Worm (Caenorhabditis elegans): ENCODE data around the gene scl-13.

- TF ChIP-seq hlh-8 (tag; optimal IDR thresholded peaks at IDR 0.05) (no peak), pat-9 (tag; optimal IDR thresholded peaks at IDR 0.05) (no peak), elt-4 (tag; optimal IDR thresholded peaks at IDR 0.05) (no peak), unc-86 (tag; optimal IDR thresholded peaks at IDR 0.05) (no peak), lin-11 (tag; optimal IDR thresholded peaks at IDR 0.05) (no peak), tbx-2 (tag; optimal IDR thresholded peaks at IDR 0.05) (no peak)
Measured at ce11 chrV:3847268-3847667, 35.8 kb upstream of the scl-13 start, which contains the start of gene nhr-185.

Data from whole organism, late embryonic.